Worm (Caenorhabditis elegans): ENCODE data around the gene F09C6.11.

Gene F09C6.11

DNA sequence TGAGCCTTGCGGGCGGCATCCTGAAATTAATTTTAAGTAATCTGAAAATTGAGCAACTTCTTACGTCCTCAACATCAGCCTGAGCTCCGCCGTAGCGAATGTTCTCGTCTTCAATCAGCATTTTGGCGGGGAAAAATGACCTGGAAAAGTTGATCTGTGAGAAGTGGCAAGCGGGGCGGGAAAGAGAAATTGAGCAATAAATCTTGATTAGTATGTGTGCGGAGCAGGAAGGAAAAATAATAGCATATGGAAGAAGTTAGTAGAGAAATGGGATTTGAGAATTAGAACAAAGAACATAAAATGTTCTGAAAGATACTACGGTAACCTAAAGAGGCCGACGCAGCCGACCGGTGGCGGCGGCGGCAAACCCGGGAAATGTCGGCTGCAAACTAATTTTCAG is 47.1 kb downstream of the F09C6.11 start, which contains the start of gene tni-3:
tni-3 (minus strand) TSS at position 140 of the 400 bp plus-strand sequence.
- TF ChIP-seq hmg-20 (GFP tag; IDR thresholded peaks at IDR 0.05) (no peak), ztf-3 (GFP tag; optimal IDR thresholded peaks at IDR 0.05) (no peak), athp-1 (tag; optimal IDR thresholded peaks at IDR 0.05) (no peak), F49E8.2 (tag; optimal IDR thresholded peaks at IDR 0.05; ENCODE audit: insufficient read depth) (no peak), snpc-4 (GFP tag; optimal IDR thresholded peaks at IDR 0.05) (no peak), snpc-4 (tag; optimal IDR thresholded peaks at IDR 0.05) (no peak)

ce11 chrV:16833672-16834071 is 48.4 kb downstream of the F09C6.11 start:
- TF ChIP-seq C17E4.6 (GFP tag; IDR thresholded peaks at IDR 0.05): no peak
- TF ChIP-seq efl-1 (GFP tag; optimal IDR thresholded peaks at IDR 0.05): no peak
- TF ChIP-seq egrh-3 (GFP tag; IDR thresholded peaks at IDR 0.05): peak; percentile 52; the same call in 1 of the 2 replicates

DNA sequence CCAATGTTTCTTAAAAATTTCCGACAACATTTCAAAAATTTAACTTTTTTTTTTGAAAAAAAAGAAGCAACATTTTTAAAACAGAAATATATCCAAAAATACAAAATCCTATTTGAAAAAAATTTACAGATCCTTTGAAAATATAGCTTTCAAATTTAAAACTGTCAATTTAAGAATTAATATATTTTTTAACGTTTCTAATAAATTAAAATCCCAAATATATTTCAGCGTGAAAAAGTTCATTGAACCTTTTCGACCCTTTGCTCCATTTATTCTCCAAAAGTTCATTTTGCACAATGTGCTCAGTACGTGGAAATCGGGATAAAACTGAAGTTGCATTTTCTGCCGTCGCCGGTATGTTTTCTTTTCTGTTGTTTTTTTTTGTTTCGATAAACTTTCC is 49.2 kb downstream of the F09C6.11 start, which contains the start of gene phy-3:
phy-3 (plus strand) TSS at position 301 of the 400 bp plus-strand sequence.
- TF ChIP-seq nfya-1 (tag; optimal IDR thresholded peaks at IDR 0.05; ENCODE audit: borderline replicate concordance, insufficient read depth) (no peak), B0336.3 (GFP tag; IDR thresholded peaks at IDR 0.05) (no peak), F49E8.2 (tag; optimal IDR thresholded peaks at IDR 0.05; ENCODE audit: insufficient read depth) (no peak), bed-1 (GFP tag; IDR thresholded peaks at IDR 0.05) (no peak), xnd-1 (tag; optimal IDR thresholded peaks at IDR 0.05) (no peak), sea-2 (GFP tag; IDR thresholded peaks at IDR 0.05) (no peak), nhr-90 (tag; optimal IDR thresholded peaks at IDR 0.05) (no peak), egl-18 (GFP tag; IDR thresholded peaks at IDR 0.05) (no peak), F23B12.7 (tag; optimal IDR thresholded peaks at IDR 0.05; ENCODE audit: insufficient read depth) (no peak), rec-8 (tag; optimal IDR thresholded peaks at IDR 0.05) (no peak), snpc-1.3 (tag; optimal IDR thresholded peaks at IDR 0.05; ENCODE audit: insufficient read depth) (no peak)

- no peak for TF ChIP-seq K12H6.12 (tag; optimal IDR thresholded peaks at IDR 0.05)
- no peak for TF ChIP-seq B0035.1 (tag; optimal IDR thresholded peaks at IDR 0.05)
- TF ChIP-seq T26A5.8 (tag; optimal IDR thresholded peaks at IDR 0.05): no peak
- TF ChIP-seq ztf-26 (tag; optimal IDR thresholded peaks at IDR 0.05): no peak
- no peak for TF ChIP-seq unc-62 (GFP tag; optimal IDR thresholded peaks at IDR 0.05)
- TF ChIP-seq dox-1 (GFP tag; IDR thresholded peaks at IDR 0.05): no peak
- TF ChIP-seq zim-3 (tag; optimal IDR thresholded peaks at IDR 0.05): no peak
- TF ChIP-seq lin-54 (GFP tag; optimal IDR thresholded peaks at IDR 0.05): no peak
- TF ChIP-seq nfyb-1 (GFP tag; IDR thresholded peaks at IDR 0.05): no peak
- TF ChIP-seq F23B12.7 (tag; optimal IDR thresholded peaks at IDR 0.05; ENCODE audit: insufficient read depth): no peak
- no peak for TF ChIP-seq lin-40 (tag; optimal IDR thresholded peaks at IDR 0.05)
- TF ChIP-seq ccch-3 (GFP tag; optimal IDR thresholded peaks at IDR 0.05): no peak
- TF ChIP-seq ztf-6 (GFP tag; IDR thresholded peaks at IDR 0.05): no peak
- no peak for TF ChIP-seq ceh-91 (GFP tag; IDR thresholded peaks at IDR 0.05)
- no peak for TF ChIP-seq repo-1 (tag; optimal IDR thresholded peaks at IDR 0.05)
- no peak for TF ChIP-seq B0336.3 (GFP tag; IDR thresholded peaks at IDR 0.05)
- TF ChIP-seq F10E7.11 (tag; optimal IDR thresholded peaks at IDR 0.05): no peak
- TF ChIP-seq lir-1 (GFP tag; conservative IDR thresholded peaks at IDR 0.05): no peak
- no peak for TF ChIP-seq lin-35 (GFP tag; optimal IDR thresholded peaks at IDR 0.05)
- TF ChIP-seq attf-5 (GFP tag; optimal IDR thresholded peaks at IDR 0.05): no peak
These were observed 50.2 kb downstream of the F09C6.11 start, which contains the start of gene srh-215 for ce11 chrV:16831921-16832320. Gene srh-215 (minus strand): TSS chrV:16832021.

Data from whole organism, young adult.